Worm (Caenorhabditis elegans): Measurements from ENCODE around the gene mrpl-48.

The mrpl-48 gene

DNA sequence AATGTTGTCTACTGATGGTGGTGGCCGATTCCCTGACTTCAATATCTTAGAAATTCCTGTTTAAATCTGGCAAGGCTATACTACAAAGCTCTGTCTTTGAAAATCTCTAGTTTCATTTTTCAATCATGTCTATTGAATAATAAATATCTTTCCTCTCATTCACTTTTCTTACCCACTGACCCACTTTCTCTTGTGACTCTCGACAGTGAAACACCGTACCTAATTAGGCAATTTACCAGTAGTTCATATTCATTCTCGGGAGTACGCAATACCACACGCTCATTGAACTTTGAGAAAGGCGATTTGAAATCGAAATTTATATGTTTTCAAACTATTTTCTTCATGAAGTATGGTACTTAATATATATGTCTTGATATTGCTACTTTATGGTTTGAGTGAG is 8.7 kb upstream of the mrpl-48 start, which contains the start of gene CD4.11:
Gene CD4.11 (plus strand): TSS at position 301 of the 400 bp plus-strand sequence.
- TF ChIP-seq dao-5 (tag; optimal IDR thresholded peaks at IDR 0.05) (no peak), W03F9.2 (tag; optimal IDR thresholded peaks at IDR 0.05) (no peak), him-1 (tag; optimal IDR thresholded peaks at IDR 0.05) (no peak)

- TF ChIP-seq dao-5 (tag; optimal IDR thresholded peaks at IDR 0.05) (no peak), W03F9.2 (tag; optimal IDR thresholded peaks at IDR 0.05) (no peak), him-1 (tag; optimal IDR thresholded peaks at IDR 0.05) (no peak)
Measured at ce11 chrV:5587042-5587441, 6.5 kb upstream of the mrpl-48 start.

ce11 chrV:5587955-5588354 is 5.6 kb upstream of the mrpl-48 start:
- TF ChIP-seq dao-5 (tag; optimal IDR thresholded peaks at IDR 0.05), result no peak
- no peak for TF ChIP-seq him-1 (tag; optimal IDR thresholded peaks at IDR 0.05)
- TF ChIP-seq W03F9.2 (tag; optimal IDR thresholded peaks at IDR 0.05), result no peak

DNA sequence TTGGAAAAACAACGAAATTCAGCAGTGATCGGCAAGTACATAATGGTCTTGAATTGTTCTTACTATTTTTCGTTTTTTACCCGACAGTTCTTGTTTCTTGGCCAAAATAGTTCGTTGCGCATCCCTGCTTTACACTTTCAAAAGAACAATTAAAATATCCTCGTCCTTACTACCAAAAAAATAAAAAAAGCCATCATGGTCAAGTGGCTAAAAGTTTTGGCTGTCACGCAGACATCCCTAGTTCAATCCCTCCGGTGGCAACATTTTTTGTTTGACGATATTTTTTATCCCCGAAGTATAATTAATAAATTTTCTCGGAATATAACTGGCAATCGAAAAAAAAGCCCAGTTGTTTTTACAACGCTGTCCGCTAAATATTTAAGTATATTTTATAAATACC is 1.6 kb upstream of the mrpl-48 start:
- TF ChIP-seq him-1 (tag; optimal IDR thresholded peaks at IDR 0.05) (no peak), dao-5 (tag; optimal IDR thresholded peaks at IDR 0.05) (no peak), W03F9.2 (tag; optimal IDR thresholded peaks at IDR 0.05) (no peak)

- TF ChIP-seq W03F9.2 (tag; optimal IDR thresholded peaks at IDR 0.05) (peak; percentile 31), dao-5 (tag; optimal IDR thresholded peaks at IDR 0.05) (no peak), him-1 (tag; optimal IDR thresholded peaks at IDR 0.05) (no peak)
Measured at ce11 chrV:5592323-5592722, 1.2 kb upstream of the mrpl-48 start, which contains the start of gene vps-37. Gene vps-37 (plus strand): TSS chrV:5592700.

ce11 chrV:5594315-5594714 is 809 bp downstream of the mrpl-48 start, which contains the start of gene crn-2:
Gene crn-2 (plus strand): TSS chrV:5594615.
- TF ChIP-seq dao-5 (tag; optimal IDR thresholded peaks at IDR 0.05) (no peak), him-1 (tag; optimal IDR thresholded peaks at IDR 0.05) (no peak), W03F9.2 (tag; optimal IDR thresholded peaks at IDR 0.05) (no peak)

- TF ChIP-seq dao-5 (tag; optimal IDR thresholded peaks at IDR 0.05), result no peak
- peak; percentile 1 for TF ChIP-seq W03F9.2 (tag; optimal IDR thresholded peaks at IDR 0.05)
Measured at ce11 chrV:5596391-5597030, 3.0 kb downstream of the mrpl-48 start, which contains the start of gene zhit-1. Gene zhit-1 (minus strand): TSS chrV:5596551.

ce11 chrV:5601263-5601662 is 7.8 kb downstream of the mrpl-48 start, which contains the start of gene CD4.8:
Gene CD4.8 (minus strand): TSS chrV:5601363.
- TF ChIP-seq W03F9.2 (tag; optimal IDR thresholded peaks at IDR 0.05) (no peak), dao-5 (tag; optimal IDR thresholded peaks at IDR 0.05) (no peak), him-1 (tag; optimal IDR thresholded peaks at IDR 0.05) (no peak)

DNA sequence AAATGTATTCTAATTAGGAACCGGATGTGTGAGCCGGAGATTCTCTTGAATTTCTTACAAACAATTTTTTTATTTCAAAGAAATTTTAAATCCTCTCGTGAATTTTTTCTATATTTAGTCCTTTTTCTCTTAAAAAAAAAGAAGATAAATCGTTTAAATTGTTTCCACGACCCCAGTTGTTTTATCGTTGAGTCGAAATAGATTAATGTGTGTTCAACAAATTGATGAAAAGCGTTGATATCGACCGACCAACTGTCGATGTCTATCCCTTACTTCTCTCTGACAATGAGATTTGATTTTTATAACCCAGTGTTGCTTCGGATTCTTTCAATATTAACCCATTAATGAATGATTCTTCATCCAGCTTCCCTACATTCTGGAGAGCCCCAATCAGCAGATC is 12.7 kb downstream of the mrpl-48 start, which contains the start of gene CD4.1:
Gene CD4.1 (plus strand): TSS at position 301 of the 400 bp plus-strand sequence.
- TF ChIP-seq dao-5 (tag; optimal IDR thresholded peaks at IDR 0.05), result no peak
- no peak for TF ChIP-seq him-1 (tag; optimal IDR thresholded peaks at IDR 0.05)
- TF ChIP-seq W03F9.2 (tag; optimal IDR thresholded peaks at IDR 0.05), result no peak

- TF ChIP-seq him-1 (tag; optimal IDR thresholded peaks at IDR 0.05) (no peak), dao-5 (tag; optimal IDR thresholded peaks at IDR 0.05) (no peak)
Measured at ce11 chrV:5610186-5610585, 16.7 kb downstream of the mrpl-48 start.

- TF ChIP-seq him-1 (tag; optimal IDR thresholded peaks at IDR 0.05) (no peak), W03F9.2 (tag; optimal IDR thresholded peaks at IDR 0.05) (no peak), dao-5 (tag; optimal IDR thresholded peaks at IDR 0.05) (no peak)
Measured at ce11 chrV:5613109-5613508, 19.6 kb downstream of the mrpl-48 start, which contains the start of gene lrpc-1. Gene lrpc-1 (minus strand): TSS chrV:5613209.

ce11 chrV:5614724-5615123 is 21.2 kb downstream of the mrpl-48 start, which contains the start of gene M03E7.3:
Gene M03E7.3 (plus strand): TSS chrV:5615024.
- TF ChIP-seq him-1 (tag; optimal IDR thresholded peaks at IDR 0.05) (no peak), dao-5 (tag; optimal IDR thresholded peaks at IDR 0.05) (no peak), W03F9.2 (tag; optimal IDR thresholded peaks at IDR 0.05) (no peak)

DNA sequence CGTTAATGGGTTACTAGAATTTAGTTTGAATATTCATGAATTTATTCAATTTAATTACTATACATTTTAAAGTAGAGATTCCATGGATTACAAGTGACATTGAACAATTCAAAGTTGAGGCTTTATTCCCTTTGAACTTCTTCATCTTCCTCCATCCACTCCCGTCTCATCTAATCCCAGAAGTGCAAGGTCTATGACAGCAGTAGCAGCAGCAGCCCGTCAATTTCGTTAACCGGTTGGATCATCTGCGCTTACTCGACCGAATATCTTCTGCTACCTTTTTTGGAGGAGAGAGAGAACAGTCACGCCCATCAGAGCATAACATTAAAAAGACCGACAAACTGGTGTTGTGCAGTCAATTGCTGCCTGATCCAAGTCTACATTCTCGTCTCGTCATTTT is 23.8 kb downstream of the mrpl-48 start, which contains the start of gene M03E7.2:
Gene M03E7.2 (plus strand): TSS at position 301 of the 400 bp plus-strand sequence.
- TF ChIP-seq dao-5 (tag; optimal IDR thresholded peaks at IDR 0.05), result no peak
- TF ChIP-seq him-1 (tag; optimal IDR thresholded peaks at IDR 0.05), result no peak
- no peak for TF ChIP-seq W03F9.2 (tag; optimal IDR thresholded peaks at IDR 0.05)

ce11 chrV:5619372-5619771 is 25.9 kb downstream of the mrpl-48 start:
- TF ChIP-seq him-1 (tag; optimal IDR thresholded peaks at IDR 0.05) (no peak), W03F9.2 (tag; optimal IDR thresholded peaks at IDR 0.05) (no peak), dao-5 (tag; optimal IDR thresholded peaks at IDR 0.05) (no peak)

DNA sequence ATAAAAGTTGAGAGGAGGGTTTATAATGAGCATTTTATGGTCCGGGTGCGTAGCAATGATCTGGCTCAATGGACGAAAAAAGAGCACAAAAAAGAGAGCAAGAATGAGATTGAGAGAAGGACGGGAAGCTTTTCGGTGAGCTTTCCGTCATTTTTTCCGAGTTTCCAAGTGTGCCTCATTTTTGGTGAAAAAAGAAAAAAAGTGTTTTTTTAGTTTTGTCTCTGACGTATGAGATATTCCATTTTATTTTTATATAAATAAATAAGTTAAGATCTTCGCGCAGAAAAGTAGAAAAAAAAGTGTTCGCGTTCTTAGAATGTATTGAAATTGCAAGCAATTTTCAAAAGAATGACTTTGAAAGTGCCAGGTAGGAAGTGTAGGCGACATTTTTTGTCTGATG is 26.5 kb downstream of the mrpl-48 start, which contains the start of gene memb-2:
Gene memb-2 (minus strand): TSS at position 101 of the 400 bp plus-strand sequence.
- TF ChIP-seq him-1 (tag; optimal IDR thresholded peaks at IDR 0.05), result no peak
- no peak for TF ChIP-seq dao-5 (tag; optimal IDR thresholded peaks at IDR 0.05)
- TF ChIP-seq W03F9.2 (tag; optimal IDR thresholded peaks at IDR 0.05), result no peak
